Worm (Caenorhabditis elegans) whole organism, L1 larva: ENCODE data around the gene ceh-57.

Experiments used
- Y116A8C.19 ChIP-seq: sonication (generic microtip); optimal IDR thresholded peaks from 2 replicates; lab custom pipeline; 2016; ENCODE audit warnings: missing compliant biosample characterization, missing genetic modification characterization, borderline replicate concordance
- aha-1 ChIP-seq: fragments of 150-350 bp; optimal IDR thresholded peaks from 2 replicates; lab custom pipeline; 2014; ENCODE audit warnings: missing biosample characterization, missing genetic modification characterization
- aly-2 ChIP-seq: fragments of 150-350 bp; optimal IDR thresholded peaks from 2 replicates; lab custom pipeline; 2014; ENCODE audit warnings: missing biosample characterization, missing genetic modification characterization
- blmp-1 ChIP-seq: fragments of 150-350 bp; optimal IDR thresholded peaks from 2 replicates; lab custom pipeline; 2014; ENCODE audit warnings: missing biosample characterization, missing genetic modification characterization
- ceh-90 ChIP-seq: sonication (generic microtip); optimal IDR thresholded peaks from 2 replicates; lab custom pipeline; 2016; ENCODE audit warnings: missing genetic modification characterization, missing compliant biosample characterization
- dsc-1 ChIP-seq: sonication (generic microtip); optimal IDR thresholded peaks from 2 replicates; lab custom pipeline; 2016; ENCODE audit warnings: mild to moderate bottlenecking, missing genetic modification characterization, missing compliant biosample characterization
- efl-1 ChIP-seq, 4 experiments: fragments of 150-350 bp; optimal IDR thresholded peaks in 3 of 4; peaks in 1 of 4; 1 replicate in 1 of 4; 2 replicates in 3 of 4; lab custom pipeline; 2014; ENCODE audit warnings: missing biosample characterization in 2 of 4, missing genetic modification characterization in 2 of 4, missing genetic modification reagents in 2 of 4
- egl-13 ChIP-seq: sonication (generic microtip); optimal IDR thresholded peaks from 2 replicates; lab custom pipeline; 2016; ENCODE audit warnings: missing genotype, missing genetic modification reagents, missing genetic modification characterization, missing compliant biosample characterization
- egl-27 ChIP-seq, 2 experiments: fragments of 150-350 bp in 1 of 2; sonication (generic microtip); optimal IDR thresholded peaks; 3 replicates each; lab custom pipeline; 2017 to 2018; ENCODE audit warnings: missing biosample characterization in 2 of 2, missing genetic modification characterization in 2 of 2, missing genetic modification reagents in 2 of 2
- elt-3 ChIP-seq, 6 experiments: fragments of 150-350 bp in 1 of 6; sonication (generic microtip); optimal IDR thresholded peaks; 2 replicates each; lab custom pipeline; 2017 to 2018; ENCODE audit warnings: missing biosample characterization in 6 of 6, missing genetic modification characterization in 6 of 6, inconsistent platforms in 1 of 6
- fkh-8 ChIP-seq: sonication (generic microtip); optimal IDR thresholded peaks from 2 replicates; lab custom pipeline; 2016; ENCODE audit warnings: mild to moderate bottlenecking, missing genetic modification characterization, missing compliant biosample characterization
- fos-1 ChIP-seq: fragments of 150-350 bp; optimal IDR thresholded peaks from 2 replicates; lab custom pipeline; 2014; ENCODE audit warnings: missing biosample characterization, missing genetic modification characterization
- irx-1 ChIP-seq: sonication (generic microtip); optimal IDR thresholded peaks from 2 replicates; lab custom pipeline; 2016; ENCODE audit warnings: missing genetic modification characterization, missing compliant biosample characterization
- jun-1 ChIP-seq: fragments of 150-350 bp; optimal IDR thresholded peaks from 2 replicates; lab custom pipeline; 2014; ENCODE audit warnings: missing biosample characterization, missing genetic modification reagents, missing genetic modification characterization
- lin-14 ChIP-seq: fragments of 200-800 bp; sonication (Bioruptor generic); optimal IDR thresholded peaks from 2 replicates; lab custom pipeline; 2018; ENCODE audit warnings: mild to moderate bottlenecking, missing genetic modification characterization, moderate library complexity, missing compliant biosample characterization
- lin-15B ChIP-seq: fragments of 150-350 bp; sonication (generic microtip); optimal IDR thresholded peaks from 3 replicates; lab custom pipeline; 2014; ENCODE audit warnings: missing biosample characterization, missing genetic modification characterization
- lin-35 ChIP-seq, 2 experiments: fragments of 150-350 bp; optimal IDR thresholded peaks; 2 replicates each; lab custom pipeline; 2014; ENCODE audit warnings: missing biosample characterization in 2 of 2, missing genetic modification characterization in 2 of 2, missing genetic modification reagents in 2 of 2
- lsy-2 ChIP-seq, 2 experiments: fragments of 150-350 bp; optimal IDR thresholded peaks; 2 replicates each; lab custom pipeline; 2014; ENCODE audit warnings: missing biosample characterization in 2 of 2, missing genetic modification characterization in 2 of 2
- mab-9 ChIP-seq: fragments of 200-800 bp; sonication (Bioruptor generic); IDR thresholded peaks from 2 replicates; pipeline ENCODE4 v1.3.6; 2022; ENCODE audit warnings: missing genetic modification reagents, missing genetic modification characterization, missing compliant biosample characterization
- mdl-1 ChIP-seq, 2 experiments: fragments of 150-350 bp; optimal IDR thresholded peaks; 2 replicates each; lab custom pipeline; 2014 to 2017; ENCODE audit warnings: missing biosample characterization in 2 of 2, missing genetic modification characterization in 2 of 2, inconsistent platforms in 1 of 2
- nhr-11 ChIP-seq: fragments of 150-350 bp; optimal IDR thresholded peaks from 2 replicates; lab custom pipeline; 2014; ENCODE audit warnings: missing biosample characterization, missing genetic modification characterization
- nhr-12 ChIP-seq: sonication (generic microtip); optimal IDR thresholded peaks from 2 replicates; lab custom pipeline; 2017; ENCODE audit warnings: missing biosample characterization, missing genetic modification characterization
- nhr-19 ChIP-seq: fragments of 200-800 bp; sonication (Bioruptor generic); conservative IDR thresholded peaks from 2 replicates; pipeline ENCODE4 v1.3.6; 2022; ENCODE audit warnings: missing genetic modification characterization, missing compliant biosample characterization
- nhr-20 ChIP-seq: sonication (generic microtip); optimal IDR thresholded peaks from 2 replicates; lab custom pipeline; 2016; ENCODE audit warnings: mild to moderate bottlenecking, missing genetic modification characterization, missing compliant biosample characterization
- nhr-237 ChIP-seq: fragments of 150-350 bp; optimal IDR thresholded peaks from 2 replicates; lab custom pipeline; 2014; ENCODE audit warnings: missing biosample characterization, missing genetic modification characterization
- nhr-28 ChIP-seq: fragments of 150-350 bp; optimal IDR thresholded peaks from 2 replicates; lab custom pipeline; 2014; ENCODE audit warnings: missing biosample characterization, missing genetic modification characterization
- nhr-47 ChIP-seq: sonication (generic microtip); optimal IDR thresholded peaks from 2 replicates; lab custom pipeline; 2016; ENCODE audit warnings: mild to moderate bottlenecking, missing genetic modification characterization, moderate library complexity, missing compliant biosample characterization
- nhr-71 ChIP-seq: sonication (generic microtip); optimal IDR thresholded peaks from 2 replicates; lab custom pipeline; 2016; ENCODE audit warnings: mild to moderate bottlenecking, missing genetic modification characterization, moderate library complexity, missing compliant biosample characterization
- nhr-76 ChIP-seq: sonication (generic microtip); optimal IDR thresholded peaks from 2 replicates; lab custom pipeline; 2017; ENCODE audit warnings: missing biosample characterization, missing genetic modification characterization
- nhr-85 ChIP-seq: sonication (generic microtip); peaks from one replicate; lab custom pipeline; 2016; ENCODE audit warnings: missing genetic modification characterization, inconsistent platforms, missing compliant biosample characterization
- pax-3 ChIP-seq: fragments of 200-800 bp; sonication (Bioruptor generic); optimal IDR thresholded peaks from 2 replicates; lab custom pipeline; 2018; ENCODE audit warnings: mild to moderate bottlenecking, missing genetic modification characterization, moderate library complexity, missing compliant biosample characterization
- pqm-1 ChIP-seq: sonication (generic microtip); optimal IDR thresholded peaks from 3 replicates; lab custom pipeline; 2017; ENCODE audit warnings: missing biosample characterization, missing genetic modification characterization
- rnt-1 ChIP-seq: sonication (generic microtip); optimal IDR thresholded peaks from 2 replicates; lab custom pipeline; 2016; ENCODE audit warnings: mild to moderate bottlenecking, missing genetic modification characterization, moderate library complexity, missing compliant biosample characterization
- sup-37 ChIP-seq: fragments of 200-800 bp; sonication (Bioruptor generic); optimal IDR thresholded peaks from 2 replicates; lab custom pipeline; 2018; ENCODE audit warnings: mild to moderate bottlenecking, missing genetic modification characterization, missing compliant biosample characterization
- swsn-7 ChIP-seq: sonication (generic microtip); optimal IDR thresholded peaks from 2 replicates; lab custom pipeline; 2016; ENCODE audit warnings: missing genetic modification characterization, missing compliant biosample characterization
- unc-30 ChIP-seq: sonication (generic microtip); optimal IDR thresholded peaks from 2 replicates; lab custom pipeline; 2017; ENCODE audit warnings: missing biosample characterization, missing genetic modification characterization
- unc-62 ChIP-seq: fragments of 150-350 bp; optimal IDR thresholded peaks from 2 replicates; lab custom pipeline; 2014; ENCODE audit warnings: missing biosample characterization, missing genetic modification reagents, missing genetic modification characterization
- vab-15 ChIP-seq: sonication (generic microtip); optimal IDR thresholded peaks from 2 replicates; lab custom pipeline; 2017; ENCODE audit warnings: missing genotype, mild to moderate bottlenecking, missing genetic modification characterization, missing compliant biosample characterization
- zip-4 ChIP-seq: fragments of 200-800 bp; sonication (Bioruptor generic); optimal IDR thresholded peaks from 2 replicates; lab custom pipeline; 2018; ENCODE audit warnings: mild to moderate bottlenecking, missing genetic modification characterization, moderate library complexity, missing compliant biosample characterization
- ztf-4 ChIP-seq: fragments of 150-350 bp; optimal IDR thresholded peaks from 2 replicates; lab custom pipeline; 2014; ENCODE audit warnings: missing biosample characterization, missing genetic modification characterization

ceh-57 gene

ce11 chrII:10329754-10330153 lies 37.3 kb downstream of the ceh-57 start:
- TF ChIP-seq dsc-1 (no peak), blmp-1 (tag; lab: Kevin White, UChicago) (no peak), fkh-8 (tag; lab: Kevin White, UChicago) (no peak), mab-9 (no peak), nhr-71 (no peak), unc-30 (tag; lab: Kevin White, UChicago) (no peak), jun-1 (no peak), lin-15B (tag; lab: Kevin White, UChicago) (no peak), unc-62 (GFP tag; lab: Kevin White, UChicago) (no peak), Y116A8C.19 (tag; lab: Kevin White, UChicago) (no peak), mdl-1 (tag; optimal IDR thresholded peaks at IDR 0.05; lab: Kevin White, UChicago) (no peak)

ce11 chrII:10325615-10326232 lies 41.4 kb downstream of the ceh-57 start, which contains the start of gene appg-1:
Gene appg-1 (plus strand): TSS chrII:10326041.
- TF ChIP-seq lin-35 (GFP tag; optimal IDR thresholded peaks at IDR 0.05; lab: Kevin White, UChicago), result no peak
- TF ChIP-seq egl-13, result no peak
- TF ChIP-seq nhr-28 (tag; lab: Kevin White, UChicago), result no peak
- no peak for TF ChIP-seq unc-62 (GFP tag; lab: Kevin White, UChicago)
- TF ChIP-seq nhr-237 (tag; lab: Kevin White, UChicago), result no peak
- TF ChIP-seq pqm-1 (tag; lab: Kevin White, UChicago), result no peak
- TF ChIP-seq pax-3 (tag; lab: Kevin White, UChicago), result no peak
- TF ChIP-seq nhr-47 (tag; lab: Kevin White, UChicago), result no peak
- TF ChIP-seq vab-15 (tag; lab: Kevin White, UChicago), result no peak
- no peak for TF ChIP-seq ceh-90 (tag; lab: Kevin White, UChicago)
- no peak for TF ChIP-seq lsy-2 (tag; optimal IDR thresholded peaks at IDR 0.05; lab: Kevin White, UChicago)
- no peak for TF ChIP-seq nhr-76 (tag; lab: Kevin White, UChicago)
- TF ChIP-seq elt-3 (tag; optimal IDR thresholded peaks at IDR 0.05; lab: Kevin White, UChicago), result no peak
- TF ChIP-seq lin-14, result no peak
- no peak for TF ChIP-seq irx-1

- TF ChIP-seq nhr-71 (no peak), efl-1 (optimal IDR thresholded peaks at IDR 0.05; lab: Kevin White, UChicago) (no peak), efl-1 (GFP tag; optimal IDR thresholded peaks at IDR 0.05 in 1 of 2; lab: Kevin White, UChicago) (peak in 1 of 2 experiments; percentile 23), nhr-85 (tag; lab: Kevin White, UChicago) (no peak), egl-27 (tag; optimal IDR thresholded peaks at IDR 0.05; lab: Kevin White, UChicago) (no peak), lin-14 (no peak), unc-30 (tag; lab: Kevin White, UChicago) (no peak)
These were observed 45.7 kb downstream of the ceh-57 start, which contains the start of gene idpp-4 for ce11 chrII:10321410-10321809. Gene idpp-4 (plus strand): TSS chrII:10321460.

- no peak for TF ChIP-seq ztf-4
- TF ChIP-seq unc-62 (GFP tag; lab: Kevin White, UChicago), result no peak
- no peak for TF ChIP-seq zip-4 (GFP tag; lab: Kevin White, UChicago)
- no peak for TF ChIP-seq aly-2
- TF ChIP-seq, all 84 proteins: peak for 0
These were observed 50.1 kb downstream of the ceh-57 start, which contains the start of gene M02G9.4 for ce11 chrII:10317007-10317406. Gene M02G9.4 (plus strand): TSS chrII:10317307.

- TF ChIP-seq nhr-71, result no peak
- TF ChIP-seq blmp-1 (tag; lab: Kevin White, UChicago), result no peak
- no peak for TF ChIP-seq nhr-47 (tag; lab: Kevin White, UChicago)
- TF ChIP-seq rnt-1, result no peak
- no peak for TF ChIP-seq Y116A8C.19 (tag; lab: Kevin White, UChicago)
- no peak for TF ChIP-seq irx-1
- TF ChIP-seq fos-1 (tag; lab: Kevin White, UChicago), result no peak
- no peak for TF ChIP-seq nhr-11
- no peak for TF ChIP-seq nhr-19 (GFP tag; lab: Robert Waterston, UW)
- no peak for TF ChIP-seq sup-37 (GFP tag; lab: Kevin White, UChicago)
- TF ChIP-seq nhr-85 (tag; lab: Kevin White, UChicago), result no peak
- no peak for TF ChIP-seq aha-1 (tag; lab: Kevin White, UChicago)
- TF ChIP-seq nhr-12 (tag; lab: Kevin White, UChicago), result no peak
- TF ChIP-seq jun-1, result no peak
- TF ChIP-seq swsn-7 (tag; lab: Kevin White, UChicago), result no peak
- no peak for TF ChIP-seq nhr-20
These were observed 51.0 kb downstream of the ceh-57 start, which contains the start of gene gcy-5 for ce11 chrII:10316119-10316518. Gene gcy-5 (minus strand): TSS chrII:10316219.
